Worm (Caenorhabditis elegans) whole organism, young adult: ENCODE results near the gene F26F12.5.

Experiments
- B0019.2 ChIP-seq: fragments of 200-800 bp; sonication (Bioruptor generic); conservative IDR thresholded peaks from 2 replicates; pipeline ENCODE4 v1.3.6; 2022; ENCODE audit warnings: missing genetic modification reagents, missing genetic modification characterization, missing compliant biosample characterization
- B0035.1 ChIP-seq: sonication (generic microtip); optimal IDR thresholded peaks from 2 replicates; lab custom pipeline; 2016; ENCODE audit warnings: missing genetic modification characterization, mild to moderate bottlenecking, missing compliant biosample characterization, missing genotype, missing genetic modification reagents
- B0261.1 ChIP-seq: sonication (generic microtip); optimal IDR thresholded peaks from 2 replicates; lab custom pipeline; 2016; ENCODE audit warnings: mild to moderate bottlenecking, missing genetic modification characterization, moderate library complexity, missing compliant biosample characterization
- D2030.7 ChIP-seq: fragments of 200-800 bp; sonication (Bioruptor generic); IDR thresholded peaks from 2 replicates; pipeline ENCODE4 v1.3.6; 2022; ENCODE audit warnings: missing genetic modification reagents, missing genetic modification characterization, missing compliant biosample characterization
- F22D6.2 ChIP-seq: sonication (generic microtip); optimal IDR thresholded peaks from 2 replicates; lab custom pipeline; 2016; ENCODE audit warnings: mild to moderate bottlenecking, missing genetic modification characterization, missing compliant biosample characterization
- F23B12.7 ChIP-seq: sonication (generic microtip); optimal IDR thresholded peaks from 2 replicates; lab custom pipeline; 2017; ENCODE audit warnings: missing genetic modification characterization, mild to moderate bottlenecking, missing compliant biosample characterization, antibody characterized with exemption, moderate library complexity; ENCODE audit not compliant: insufficient read depth
- F39B2.1 ChIP-seq: fragments of 200-800 bp; sonication (Bioruptor generic); IDR thresholded peaks from 2 replicates; pipeline ENCODE4 v1.3.6; 2022; ENCODE audit warnings: missing genetic modification reagents, missing genetic modification characterization, missing compliant biosample characterization
- F57A8.1 ChIP-seq: fragments of 200-800 bp; sonication (Bioruptor generic); optimal IDR thresholded peaks from 2 replicates; lab custom pipeline; 2018; ENCODE audit warnings: mild to moderate bottlenecking, missing genetic modification characterization, moderate library complexity, missing compliant biosample characterization
- Y53F4B.3 ChIP-seq: fragments of 200-800 bp; sonication (Bioruptor generic); IDR thresholded peaks from 2 replicates; pipeline ENCODE4 v1.3.6; 2022; ENCODE audit warnings: missing genetic modification reagents, missing genetic modification characterization, missing compliant biosample characterization
- Y67H2A.10 ChIP-seq: fragments of 200-800 bp; sonication (Bioruptor generic); conservative IDR thresholded peaks from 2 replicates; pipeline ENCODE4 v1.3.6; 2022; ENCODE audit warnings: missing genetic modification reagents, missing genetic modification characterization, missing compliant biosample characterization
- ZK185.1 ChIP-seq: sonication (generic microtip); optimal IDR thresholded peaks from 2 replicates; lab custom pipeline; 2016; ENCODE audit warnings: mild to moderate bottlenecking, missing genetic modification characterization, missing compliant biosample characterization; ENCODE audit not compliant: poor library complexity, severe bottlenecking
- cebp-1 ChIP-seq, 2 experiments: fragments of 200-800 bp in 1 of 2; sonication (Bioruptor generic) in 1 of 2; sonication (generic microtip) in 1 of 2; IDR thresholded peaks in 1 of 2; optimal IDR thresholded peaks in 1 of 2; 2 replicates each; pipeline versions ENCODE4 v1.3.6 to Lab custom; 2017 to 2022; ENCODE audit warnings: missing compliant biosample characterization in 2 of 2, missing genetic modification characterization in 2 of 2, mild to moderate bottlenecking in 1 of 2, missing genetic modification reagents in 1 of 2, moderate library complexity in 1 of 2
- cebp-2 ChIP-seq: fragments of 200-800 bp; sonication (Bioruptor generic); IDR thresholded peaks from 2 replicates; pipeline ENCODE4 v1.3.6; 2022; ENCODE audit warnings: missing genetic modification characterization, missing compliant biosample characterization
- ceh-27 ChIP-seq: fragments of 200-800 bp; sonication (Bioruptor generic); optimal IDR thresholded peaks from 2 replicates; lab custom pipeline; 2018; ENCODE audit warnings: mild to moderate bottlenecking, missing genetic modification characterization, moderate library complexity, missing compliant biosample characterization
- ceh-40 ChIP-seq: fragments of 200-800 bp; sonication (Bioruptor generic); IDR thresholded peaks from 2 replicates; pipeline ENCODE4 v1.3.6; 2022; ENCODE audit warnings: missing genetic modification characterization, missing compliant biosample characterization
- egrh-3 ChIP-seq: fragments of 200-800 bp; sonication (Bioruptor generic); IDR thresholded peaks from 2 replicates; pipeline ENCODE4 v1.3.6; 2022; ENCODE audit warnings: missing genetic modification reagents, missing genetic modification characterization, missing compliant biosample characterization
- hlh-26 ChIP-seq: fragments of 200-800 bp; sonication (Bioruptor generic); conservative IDR thresholded peaks from 2 replicates; pipeline ENCODE4 v1.3.6; 2022; ENCODE audit warnings: missing genetic modification reagents, missing genetic modification characterization, missing compliant biosample characterization
- hmg-1.2 ChIP-seq: fragments of 200-800 bp; sonication (Bioruptor generic); IDR thresholded peaks from 2 replicates; pipeline ENCODE4 v1.3.6; 2022; ENCODE audit warnings: missing genetic modification reagents, missing genetic modification characterization, missing compliant biosample characterization
- hmg-20 ChIP-seq: fragments of 200-800 bp; sonication (Bioruptor generic); IDR thresholded peaks from 2 replicates; pipeline ENCODE4 v1.3.6; 2022; ENCODE audit warnings: missing genetic modification reagents, missing genetic modification characterization, missing compliant biosample characterization
- lag-1 ChIP-seq: fragments of 200-800 bp; sonication (Bioruptor generic); IDR thresholded peaks from 2 replicates; pipeline ENCODE4 v1.3.6; 2022; ENCODE audit warnings: missing genetic modification reagents, missing genetic modification characterization, missing compliant biosample characterization
- let-607 ChIP-seq, 2 experiments: fragments of 200-800 bp in 1 of 2; sonication (Bioruptor generic) in 1 of 2; sonication (generic microtip) in 1 of 2; optimal IDR thresholded peaks; 2 replicates each; lab custom pipeline; 2016 to 2018; ENCODE audit warnings: mild to moderate bottlenecking in 2 of 2, missing compliant biosample characterization in 2 of 2, missing genetic modification characterization in 2 of 2, moderate library complexity in 2 of 2, missing genotype in 1 of 2
- lin-35 ChIP-seq, 3 experiments: fragments of 150-350 bp in 2 of 3; sonication (generic microtip) in 1 of 3; optimal IDR thresholded peaks; 2 replicates each; lab custom pipeline; 2014 to 2018; ENCODE audit warnings: missing biosample characterization in 3 of 3, missing genetic modification characterization in 3 of 3, missing genetic modification reagents in 3 of 3
- lin-40 ChIP-seq: sonication (generic microtip); optimal IDR thresholded peaks from 2 replicates; lab custom pipeline; 2016; ENCODE audit warnings: missing genetic modification characterization, mild to moderate bottlenecking, missing compliant biosample characterization, missing genotype, missing genetic modification reagents
- lsl-1 ChIP-seq: fragments of 200-800 bp; sonication (Bioruptor generic); optimal IDR thresholded peaks from 2 replicates; lab custom pipeline; 2018; ENCODE audit warnings: mild to moderate bottlenecking, missing genetic modification characterization, moderate library complexity, missing compliant biosample characterization
- mel-28 ChIP-seq: sonication (generic microtip); optimal IDR thresholded peaks from 2 replicates; lab custom pipeline; 2016; ENCODE audit warnings: borderline replicate concordance, mild to moderate bottlenecking, missing genetic modification characterization, missing compliant biosample characterization
- pbrm-1 ChIP-seq: fragments of 200-800 bp; sonication (Bioruptor generic); IDR thresholded peaks from 2 replicates; pipeline ENCODE4 v1.3.6; 2022; ENCODE audit warnings: missing genetic modification reagents, missing genetic modification characterization, missing compliant biosample characterization
- repo-1 ChIP-seq: sonication (generic microtip); optimal IDR thresholded peaks from 2 replicates; lab custom pipeline; 2017; ENCODE audit warnings: mild to moderate bottlenecking, missing genetic modification characterization, missing compliant biosample characterization
- sea-2 ChIP-seq: fragments of 200-800 bp; sonication (Bioruptor generic); IDR thresholded peaks from 2 replicates; pipeline ENCODE4 v1.3.6; 2022; ENCODE audit warnings: missing genetic modification characterization, missing compliant biosample characterization
- tbx-9 ChIP-seq: sonication (generic microtip); optimal IDR thresholded peaks from 2 replicates; lab custom pipeline; 2016; ENCODE audit warnings: borderline replicate concordance, missing genetic modification characterization, inconsistent platforms, missing compliant biosample characterization
- unc-62 ChIP-seq: fragments of 150-350 bp; optimal IDR thresholded peaks from 2 replicates; lab custom pipeline; 2014; ENCODE audit warnings: missing biosample characterization, missing genetic modification reagents, missing genetic modification characterization

F26F12.5 gene

DNA sequence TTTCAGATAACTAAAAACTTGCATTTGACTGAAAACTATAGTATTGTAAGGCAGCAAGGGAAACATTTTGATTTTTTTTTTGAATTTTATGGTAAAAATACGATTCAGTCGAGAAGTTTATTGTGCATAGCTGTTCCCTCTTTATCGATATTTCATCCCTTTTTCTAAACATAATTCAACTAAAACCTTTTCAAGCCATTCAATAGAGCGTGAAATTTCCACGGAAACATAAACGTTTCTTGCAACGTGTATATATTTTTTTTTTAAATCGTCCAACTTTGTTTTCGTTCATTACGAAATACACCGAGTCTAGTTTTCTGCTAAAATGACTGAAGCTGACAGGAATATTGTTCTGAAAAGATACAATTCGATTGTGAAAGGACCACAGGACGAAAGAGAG is 6.8 kb upstream of the F26F12.5 start, which contains the start of gene C02G6.2:
Gene C02G6.2 (plus strand): TSS at position 301 of the 400 bp plus-strand sequence.
- TF ChIP-seq lag-1 (GFP tag; lab: Robert Waterston, UW) (no peak), lin-40 (tag; lab: Kevin White, UChicago) (no peak), cebp-1 (GFP tag; IDR thresholded peaks at IDR 0.05; lab: Robert Waterston, UW) (no peak), cebp-1 (tag; optimal IDR thresholded peaks at IDR 0.05; lab: Kevin White, UChicago) (no peak), let-607 (tag; optimal IDR thresholded peaks at IDR 0.05; lab: Kevin White, UChicago) (no peak), hmg-20 (GFP tag; lab: Robert Waterston, UW) (no peak), B0035.1 (tag; lab: Kevin White, UChicago) (no peak), unc-62 (GFP tag; lab: Kevin White, UChicago) (no peak), Y53F4B.3 (no peak), pbrm-1 (GFP tag; lab: Robert Waterston, UW) (no peak), D2030.7 (GFP tag; lab: Robert Waterston, UW) (no peak), cebp-2 (GFP tag; lab: Robert Waterston, UW) (no peak), tbx-9 (tag; lab: Kevin White, UChicago) (no peak), hmg-1.2 (GFP tag; lab: Robert Waterston, UW) (no peak), Y67H2A.10 (no peak), lin-35 (GFP tag; optimal IDR thresholded peaks at IDR 0.05; lab: Kevin White, UChicago) (no peak), ZK185.1 (no peak), F39B2.1 (GFP tag; lab: Robert Waterston, UW) (no peak)

DNA sequence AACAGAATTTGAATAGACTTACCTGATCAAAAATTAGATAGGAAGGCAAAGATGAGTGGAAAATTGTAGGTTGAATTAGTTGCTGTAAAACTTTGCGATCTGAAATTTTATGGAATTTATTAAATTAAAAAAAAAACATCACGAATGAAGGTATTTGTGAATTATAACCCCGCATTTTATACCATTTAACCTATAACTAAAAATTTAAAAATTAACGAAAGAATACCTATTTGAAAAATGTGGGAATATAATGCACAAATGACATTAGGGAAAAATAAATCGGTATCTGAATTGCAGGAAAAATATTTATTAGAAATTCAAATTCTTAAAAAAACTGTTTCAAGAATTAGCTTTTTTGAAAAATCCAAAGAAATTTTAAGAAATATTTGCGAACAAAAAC is 4.2 kb upstream of the F26F12.5 start, which contains the start of gene F26F12.4:
Gene F26F12.4 (minus strand): TSS at position 101 of the 400 bp plus-strand sequence.
- TF ChIP-seq hlh-26 (GFP tag; lab: Robert Waterston, UW) = no peak
- no peak for TF ChIP-seq lsl-1 (GFP tag; lab: Kevin White, UChicago)
- TF ChIP-seq sea-2 (GFP tag; lab: Robert Waterston, UW) = no peak
- TF ChIP-seq B0019.2 (GFP tag; lab: Robert Waterston, UW) = no peak
- TF ChIP-seq F22D6.2 (tag; lab: Kevin White, UChicago) = no peak
- no peak for TF ChIP-seq B0261.1 (tag; lab: Kevin White, UChicago)
- TF ChIP-seq repo-1 = no peak
- TF ChIP-seq, all 124 proteins: peak for 0

DNA sequence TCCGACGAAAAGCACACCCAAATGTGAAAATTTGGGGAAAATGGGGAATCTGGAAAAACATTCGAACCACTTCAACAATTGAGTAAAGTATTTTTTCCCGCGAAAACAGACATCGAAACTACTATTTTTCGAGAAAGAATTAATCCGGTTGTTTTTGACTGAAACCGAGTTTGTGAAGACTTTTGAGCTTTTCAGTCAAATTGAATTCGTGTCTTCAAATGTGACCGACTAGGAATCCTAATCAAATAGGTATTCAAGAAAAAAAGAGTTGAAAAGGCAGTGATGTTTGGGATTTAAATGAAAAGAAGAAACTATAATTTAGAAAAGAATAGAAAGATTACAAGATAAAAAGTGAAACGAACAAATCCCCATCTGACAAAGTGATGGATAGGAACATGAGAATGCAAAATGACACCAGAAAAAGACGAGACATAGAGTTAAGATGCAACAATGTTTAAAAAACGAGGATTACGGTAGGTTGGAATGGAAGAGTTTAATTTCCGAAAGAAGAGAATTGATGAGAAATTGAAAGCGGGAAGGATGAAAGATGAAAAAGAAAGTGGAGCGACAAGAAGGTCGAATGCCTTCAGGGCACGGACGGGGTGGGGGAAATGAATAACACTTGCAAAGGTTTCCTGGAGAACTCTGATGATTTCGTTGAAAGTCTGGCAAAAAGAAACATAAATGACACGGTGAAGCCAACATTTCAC is 2.4 kb downstream of the F26F12.5 start, which contains the start of gene F26F12.8:
Gene F26F12.8 (minus strand): TSS at position 51 of the 710 bp plus-strand sequence.
- no peak for TF ChIP-seq F57A8.1 (GFP tag; lab: Kevin White, UChicago)
- no peak for TF ChIP-seq ceh-40 (GFP tag; lab: Robert Waterston, UW)
- TF ChIP-seq lin-40 (tag; lab: Kevin White, UChicago) = no peak
- TF ChIP-seq mel-28 (tag; lab: Kevin White, UChicago) = no peak
- no peak for TF ChIP-seq ceh-27
- TF ChIP-seq egrh-3 (GFP tag; lab: Robert Waterston, UW) = no peak

DNA sequence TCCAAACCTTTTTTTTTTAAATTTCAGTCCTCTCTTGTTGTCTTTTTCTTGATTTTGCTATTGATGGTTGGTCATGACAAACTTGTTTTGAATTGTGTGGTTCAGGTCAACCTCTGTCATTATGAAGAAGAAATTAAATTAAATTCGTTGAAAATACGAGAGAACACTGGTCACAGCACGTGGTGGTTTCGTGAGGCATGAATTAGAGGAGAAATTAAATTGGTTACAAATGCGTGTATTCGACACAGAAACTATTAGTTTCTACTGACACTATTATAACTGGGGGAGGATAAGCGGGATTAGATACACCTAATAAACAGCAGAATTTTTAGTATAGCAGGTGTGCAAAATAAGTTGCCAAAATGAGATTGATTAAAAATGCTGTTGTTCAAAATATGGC is 12.9 kb downstream of the F26F12.5 start:
- peak in 1 of 3 experiments; percentile 31 for TF ChIP-seq lin-35 (GFP tag; optimal IDR thresholded peaks at IDR 0.05; lab: Kevin White, UChicago)
- no peak for TF ChIP-seq F23B12.7 (tag; lab: Kevin White, UChicago)
